Fruit fly (Drosophila melanogaster): ENCODE measurements around the gene gammaTub23C.

gammaTub23C gene

dm6 chr2L:3000517-3000934 is 27.8 kb downstream of the gammaTub23C start (continued):
- no peak for TF ChIP-seq CG4282 (GFP tag; optimal IDR thresholded peaks at IDR 0.05)
- TF ChIP-seq gfzf (GFP tag; optimal IDR thresholded peaks at IDR 0.05): no peak
- TF ChIP-seq Sin3A (optimal IDR thresholded peaks at IDR 0.05): no peak
- TF ChIP-seq Scr (GFP tag; IDR thresholded peaks at IDR 0.05; ENCODE audit: partially characterized antibody): peak; percentile 57
- no peak for TF ChIP-seq CG34422 (GFP tag; IDR thresholded peaks at IDR 0.05)
- TF ChIP-seq knrl (GFP tag; IDR thresholded peaks at IDR 0.05; ENCODE audit: partially characterized antibody): no peak
- TF ChIP-seq CG12769 (tag; optimal IDR thresholded peaks at IDR 0.05): no peak
- no peak for TF ChIP-seq CG10321 (GFP tag; IDR thresholded peaks at IDR 0.05)
- TF ChIP-seq CG15601 (tag; optimal IDR thresholded peaks at IDR 0.05): no peak
- no peak for TF ChIP-seq CG10462 (GFP tag; optimal IDR thresholded peaks at IDR 0.05)
- peak; percentile 91 for TF ChIP-seq D (optimal IDR thresholded peaks at IDR 0.05)
- TF ChIP-seq D (GFP tag; optimal IDR thresholded peaks at IDR 0.05): no peak
- TF ChIP-seq CG3995 (GFP tag; optimal IDR thresholded peaks at IDR 0.05): no peak
- TF ChIP-seq slou (GFP tag; optimal IDR thresholded peaks at IDR 0.05): no peak
- TF ChIP-seq zfh2 (GFP tag; optimal IDR thresholded peaks at IDR 0.05): no peak
- TF ChIP-seq C15 (GFP tag; IDR thresholded peaks at IDR 0.05): no peak
- TF ChIP-seq org-1 (GFP tag; optimal IDR thresholded peaks at IDR 0.05): no peak
- TF ChIP-seq CG1792 (GFP tag; optimal IDR thresholded peaks at IDR 0.05): no peak
- TF ChIP-seq psq (GFP tag; optimal IDR thresholded peaks at IDR 0.05): no peak
- TF ChIP-seq cwo (GFP tag; optimal IDR thresholded peaks at IDR 0.05): no peak
- TF ChIP-seq zen (tag; optimal IDR thresholded peaks at IDR 0.05): no peak
- TF ChIP-seq Pdp1 (GFP tag; optimal IDR thresholded peaks at IDR 0.05): peak in 1 of 2 experiments; percentile 37
- peak; percentile 45 for TF ChIP-seq scrt (GFP tag; optimal IDR thresholded peaks at IDR 0.05)
- TF ChIP-seq bbx (GFP tag; IDR thresholded peaks at IDR 0.05; ENCODE audit: partially characterized antibody): no peak
- TF ChIP-seq lab (GFP tag; optimal IDR thresholded peaks at IDR 0.05): no peak
- no peak for TF ChIP-seq CG17802 (tag; optimal IDR thresholded peaks at IDR 0.05)
- TF ChIP-seq Mad (GFP tag; optimal IDR thresholded peaks at IDR 0.05): no peak
- TF ChIP-seq CG3065 (GFP tag; optimal IDR thresholded peaks at IDR 0.05): no peak
- TF ChIP-seq amos (GFP tag; IDR thresholded peaks at IDR 0.05; ENCODE audit: partially characterized antibody): peak; percentile 20; the same call in 1 of the 2 replicates
- TF ChIP-seq nom (GFP tag; optimal IDR thresholded peaks at IDR 0.05): no peak
- TF ChIP-seq Hr51 (GFP tag; optimal IDR thresholded peaks at IDR 0.05): no peak
- TF ChIP-seq CG7745 (tag; optimal IDR thresholded peaks at IDR 0.05): no peak
- TF ChIP-seq CG6854 (GFP tag; optimal IDR thresholded peaks at IDR 0.05): no peak
- no peak for TF ChIP-seq CG13424 (tag; optimal IDR thresholded peaks at IDR 0.05)
- TF ChIP-seq cato (GFP tag; optimal IDR thresholded peaks at IDR 0.05; ENCODE audit: borderline replicate concordance): no peak
- TF ChIP-seq gcm2 (GFP tag; optimal IDR thresholded peaks at IDR 0.05): no peak
- no peak for TF ChIP-seq pum (GFP tag; optimal IDR thresholded peaks at IDR 0.05)
- no peak for TF ChIP-seq CG10147 (GFP tag; optimal IDR thresholded peaks at IDR 0.05)
- no peak for TF ChIP-seq Max (GFP tag; optimal IDR thresholded peaks at IDR 0.05)
- peak; percentile 90 for TF ChIP-seq CG15479 (GFP tag; optimal IDR thresholded peaks at IDR 0.05)
- no peak for TF ChIP-seq inv (GFP tag; IDR thresholded peaks at IDR 0.05; ENCODE audit: partially characterized antibody)
- no peak for TF ChIP-seq zen2 (GFP tag; IDR thresholded peaks at IDR 0.05; ENCODE audit: partially characterized antibody)
- TF ChIP-seq HmgZ (tag; optimal IDR thresholded peaks at IDR 0.05): no peak
- no peak for TF ChIP-seq B-H2 (GFP tag; optimal IDR thresholded peaks at IDR 0.05)
- no peak for TF ChIP-seq CG4617 (GFP tag; optimal IDR thresholded peaks at IDR 0.05; ENCODE audit: borderline replicate concordance)
- no peak for TF ChIP-seq CG1647 (GFP tag; optimal IDR thresholded peaks at IDR 0.05)
- no peak for TF ChIP-seq Dfd (GFP tag; optimal IDR thresholded peaks at IDR 0.05)
- TF ChIP-seq CG1024 (GFP tag; IDR thresholded peaks at IDR 0.05): no peak
- TF ChIP-seq ERR (GFP tag; optimal IDR thresholded peaks at IDR 0.05): no peak
- no peak for TF ChIP-seq CG10979 (tag; optimal IDR thresholded peaks at IDR 0.05)
- TF ChIP-seq twi (tag; optimal IDR thresholded peaks at IDR 0.05): no peak
